Worm (Caenorhabditis elegans) whole organism, young adult: Measurements from ENCODE around the gene T18D3.5.
A peak's percentile ranks its signal among the peaks of the same experiment; 100 is the strongest.

Source experiments
- B0261.1 ChIP-seq: sonication (generic microtip); optimal IDR thresholded peaks from 2 replicates; lab custom pipeline; 2016; ENCODE audit warnings: mild to moderate bottlenecking, missing genetic modification characterization, moderate library complexity, missing compliant biosample characterization
- D2030.7 ChIP-seq: fragments of 200-800 bp; sonication (Bioruptor generic); IDR thresholded peaks from 2 replicates; pipeline ENCODE4 v1.3.6; 2022; ENCODE audit warnings: missing genetic modification reagents, missing genetic modification characterization, missing compliant biosample characterization
- F10E7.11 ChIP-seq: sonication (generic microtip); optimal IDR thresholded peaks from 2 replicates; lab custom pipeline; 2017; ENCODE audit warnings: mild to moderate bottlenecking, missing genetic modification characterization, moderate library complexity, missing compliant biosample characterization
- F23B12.7 ChIP-seq: sonication (generic microtip); optimal IDR thresholded peaks from 2 replicates; lab custom pipeline; 2017; ENCODE audit warnings: missing genetic modification characterization, mild to moderate bottlenecking, missing compliant biosample characterization, antibody characterized with exemption, moderate library complexity; ENCODE audit not compliant: insufficient read depth
- F39B2.1 ChIP-seq: fragments of 200-800 bp; sonication (Bioruptor generic); IDR thresholded peaks from 2 replicates; pipeline ENCODE4 v1.3.6; 2022; ENCODE audit warnings: missing genetic modification reagents, missing genetic modification characterization, missing compliant biosample characterization
- F57C9.4 ChIP-seq: sonication (generic microtip); optimal IDR thresholded peaks from 2 replicates; lab custom pipeline; 2017; ENCODE audit warnings: mild to moderate bottlenecking, missing genetic modification characterization, missing compliant biosample characterization
- Y53F4B.3 ChIP-seq: fragments of 200-800 bp; sonication (Bioruptor generic); IDR thresholded peaks from 2 replicates; pipeline ENCODE4 v1.3.6; 2022; ENCODE audit warnings: missing genetic modification reagents, missing genetic modification characterization, missing compliant biosample characterization
- Y79H2A.3 ChIP-seq: fragments of 200-800 bp; sonication (Bioruptor generic); conservative IDR thresholded peaks from 2 replicates; pipeline ENCODE4 v1.3.6; 2022; ENCODE audit warnings: missing genetic modification reagents, missing genetic modification characterization, missing compliant biosample characterization
- Y95B8A.8 ChIP-seq: fragments of 200-800 bp; sonication (Bioruptor generic); IDR thresholded peaks from 2 replicates; pipeline ENCODE4 v1.3.6; 2022; ENCODE audit warnings: missing genetic modification reagents, missing genetic modification characterization, missing compliant biosample characterization
- ama-1 ChIP-seq, 3 experiments: fragments of 150-350 bp in 1 of 3; sonication (generic microtip) in 2 of 3; optimal IDR thresholded peaks; 2 replicates each; lab custom pipeline; 2014 to 2018; ENCODE audit warnings: missing biosample characterization in 2 of 3, missing genetic modification characterization in 2 of 3, missing genetic modification reagents in 2 of 3
- attf-5 ChIP-seq: fragments of 200-800 bp; sonication (Bioruptor generic); optimal IDR thresholded peaks from 2 replicates; lab custom pipeline; 2018; ENCODE audit warnings: mild to moderate bottlenecking, missing genetic modification characterization, missing compliant biosample characterization
- bed-1 ChIP-seq: fragments of 200-800 bp; sonication (Bioruptor generic); IDR thresholded peaks from 2 replicates; pipeline ENCODE4 v1.3.6; 2022; ENCODE audit warnings: missing genetic modification reagents, missing genetic modification characterization, missing compliant biosample characterization
- ccch-3 ChIP-seq: fragments of 200-800 bp; sonication (Bioruptor generic); optimal IDR thresholded peaks from 2 replicates; lab custom pipeline; 2018; ENCODE audit warnings: mild to moderate bottlenecking, missing genetic modification characterization, missing compliant biosample characterization
- ceh-100 ChIP-seq: fragments of 200-800 bp; sonication (Bioruptor generic); IDR thresholded peaks from 2 replicates; pipeline ENCODE4 v1.3.6; 2022; ENCODE audit warnings: missing genetic modification reagents, missing genetic modification characterization, missing compliant biosample characterization
- ceh-27 ChIP-seq: fragments of 200-800 bp; sonication (Bioruptor generic); optimal IDR thresholded peaks from 2 replicates; lab custom pipeline; 2018; ENCODE audit warnings: mild to moderate bottlenecking, missing genetic modification characterization, moderate library complexity, missing compliant biosample characterization
- ceh-40 ChIP-seq: fragments of 200-800 bp; sonication (Bioruptor generic); IDR thresholded peaks from 2 replicates; pipeline ENCODE4 v1.3.6; 2022; ENCODE audit warnings: missing genetic modification characterization, missing compliant biosample characterization
- ceh-79 ChIP-seq: sonication (generic microtip); optimal IDR thresholded peaks from 2 replicates; lab custom pipeline; 2017; ENCODE audit warnings: mild to moderate bottlenecking, missing genetic modification characterization, missing compliant biosample characterization
- egl-44 ChIP-seq: fragments of 200-800 bp; sonication (Bioruptor generic); IDR thresholded peaks from 2 replicates; pipeline ENCODE4 v1.3.6; 2022; ENCODE audit warnings: missing genetic modification reagents, missing genetic modification characterization, missing compliant biosample characterization
- ekl-4 ChIP-seq: fragments of 200-800 bp; sonication (Bioruptor generic); IDR thresholded peaks from 2 replicates; pipeline ENCODE4 v1.3.6; 2022; ENCODE audit warnings: missing genetic modification reagents, missing genetic modification characterization, missing compliant biosample characterization
- gei-17 ChIP-seq: fragments of 200-800 bp; sonication (Bioruptor generic); optimal IDR thresholded peaks from 2 replicates; lab custom pipeline; 2018; ENCODE audit warnings: mild to moderate bottlenecking, missing genetic modification characterization, missing compliant biosample characterization
- lag-1 ChIP-seq: fragments of 200-800 bp; sonication (Bioruptor generic); IDR thresholded peaks from 2 replicates; pipeline ENCODE4 v1.3.6; 2022; ENCODE audit warnings: missing genetic modification reagents, missing genetic modification characterization, missing compliant biosample characterization
- madf-8 ChIP-seq: fragments of 200-800 bp; sonication (Bioruptor generic); conservative IDR thresholded peaks from 2 replicates; pipeline ENCODE4 v1.3.6; 2022; ENCODE audit warnings: missing genetic modification reagents, missing genetic modification characterization, missing compliant biosample characterization
- mcd-1 ChIP-seq: fragments of 200-800 bp; sonication (Bioruptor generic); IDR thresholded peaks from 2 replicates; pipeline ENCODE4 v1.3.6; 2022; ENCODE audit warnings: missing genetic modification reagents, missing genetic modification characterization, missing compliant biosample characterization
- mes-4 ChIP-seq: sonication (generic microtip); optimal IDR thresholded peaks from 2 replicates; lab custom pipeline; 2016; ENCODE audit warnings: missing genotype, missing genetic modification characterization, missing compliant biosample characterization
- mxl-1 ChIP-seq: sonication (generic microtip); optimal IDR thresholded peaks from 2 replicates; lab custom pipeline; 2016; ENCODE audit warnings: missing genetic modification characterization, missing compliant biosample characterization
- nfya-1 ChIP-seq: sonication (generic microtip); optimal IDR thresholded peaks from 2 replicates; lab custom pipeline; 2017; ENCODE audit warnings: antibody characterized with exemption, missing compliant biosample characterization, missing genetic modification characterization, borderline replicate concordance; ENCODE audit not compliant: insufficient read depth
- nfya-2 ChIP-seq: fragments of 200-800 bp; sonication (Bioruptor generic); IDR thresholded peaks from 2 replicates; pipeline ENCODE4 v1.3.6; 2022; ENCODE audit warnings: missing genetic modification reagents, missing genetic modification characterization, missing compliant biosample characterization
- nhr-179 ChIP-seq: sonication (generic microtip); optimal IDR thresholded peaks from 2 replicates; lab custom pipeline; 2016; ENCODE audit warnings: mild to moderate bottlenecking, missing genetic modification characterization, missing compliant biosample characterization
- nhr-27 ChIP-seq: fragments of 200-800 bp; sonication (Bioruptor generic); optimal IDR thresholded peaks from 2 replicates; lab custom pipeline; 2018; ENCODE audit warnings: mild to moderate bottlenecking, missing genetic modification characterization, moderate library complexity, missing compliant biosample characterization
- pbrm-1 ChIP-seq: fragments of 200-800 bp; sonication (Bioruptor generic); IDR thresholded peaks from 2 replicates; pipeline ENCODE4 v1.3.6; 2022; ENCODE audit warnings: missing genetic modification reagents, missing genetic modification characterization, missing compliant biosample characterization
- pha-4 ChIP-seq: fragments of 150-350 bp; sonication (generic microtip); optimal IDR thresholded peaks from 2 replicates; lab custom pipeline; 2014; ENCODE audit warnings: missing biosample characterization, missing genetic modification reagents, missing genetic modification characterization
- rec-8 ChIP-seq, 2 experiments: sonication (generic microtip); optimal IDR thresholded peaks; 2 replicates each; lab custom pipeline; 2016; ENCODE audit warnings: mild to moderate bottlenecking in 2 of 2, missing genetic modification characterization in 2 of 2, missing genetic modification reagents in 2 of 2, missing genotype in 2 of 2, missing biosample characterization in 1 of 2, missing compliant biosample characterization in 1 of 2, moderate library complexity in 1 of 2
- sptf-2 ChIP-seq: fragments of 200-800 bp; sonication (Bioruptor generic); optimal IDR thresholded peaks from 2 replicates; lab custom pipeline; 2018; ENCODE audit warnings: mild to moderate bottlenecking, missing genetic modification characterization, missing compliant biosample characterization
- tbp1 ChIP-seq: fragments of 200-800 bp; sonication (Bioruptor generic); optimal IDR thresholded peaks from 2 replicates; lab custom pipeline; 2018; ENCODE audit warnings: mild to moderate bottlenecking, missing genetic modification characterization, missing compliant biosample characterization
- zfh-2 ChIP-seq: fragments of 200-800 bp; sonication (Bioruptor generic); conservative IDR thresholded peaks from 2 replicates; pipeline ENCODE4 v1.3.6; 2022; ENCODE audit warnings: missing genetic modification reagents, missing genetic modification characterization, missing compliant biosample characterization
- ztf-28 ChIP-seq: fragments of 200-800 bp; sonication (Bioruptor generic); IDR thresholded peaks from 2 replicates; pipeline ENCODE4 v1.3.6; 2022; ENCODE audit warnings: missing genetic modification reagents, missing genetic modification characterization, missing compliant biosample characterization
- ztf-6 ChIP-seq: fragments of 200-800 bp; sonication (Bioruptor generic); IDR thresholded peaks from 2 replicates; pipeline ENCODE4 v1.3.6; 2022; ENCODE audit warnings: missing genetic modification reagents, missing genetic modification characterization, missing compliant biosample characterization

Gene T18D3.5

DNA sequence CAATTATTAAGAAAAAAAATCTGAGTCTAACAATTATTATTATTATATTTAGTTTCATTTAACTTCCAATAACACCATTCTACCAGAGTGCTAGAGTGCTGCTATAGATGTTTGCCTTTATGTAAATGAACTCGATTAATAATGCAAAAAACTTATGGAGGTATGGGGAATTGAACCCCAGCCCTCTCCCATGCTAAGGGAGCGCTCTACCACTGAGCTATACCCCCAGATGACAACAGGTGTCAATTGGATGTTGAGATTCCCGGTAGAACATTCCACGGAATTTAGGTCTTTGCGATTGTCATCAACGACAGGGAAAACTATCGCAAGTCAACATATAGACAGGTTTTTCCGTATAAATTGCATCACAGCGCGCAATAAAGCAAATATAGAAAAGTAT is 5.6 kb upstream of the T18D3.5 start (continued):
- TF ChIP-seq ceh-40 (GFP tag; lab: Robert Waterston, UW) = 0 out of 2 replicates have a peak, but pooled peaks have one; percentile 65
- peak; percentile 75; the same call in 1 of the 2 replicates for TF ChIP-seq ekl-4 (GFP tag; lab: Robert Waterston, UW)
- TF ChIP-seq ztf-28 (GFP tag; lab: Robert Waterston, UW) = peak; percentile 53; the same call in 1 of the 2 replicates
- peak; percentile 59 for TF ChIP-seq sptf-2 (GFP tag; lab: Kevin White, UChicago)
- no peak for TF ChIP-seq ztf-6 (GFP tag; lab: Robert Waterston, UW)
- TF ChIP-seq nfya-1 (tag; lab: Kevin White, UChicago) = no peak
- peak; percentile 92 for TF ChIP-seq B0261.1 (tag; lab: Kevin White, UChicago)
- peak; percentile 70 for TF ChIP-seq ceh-27
- peak; percentile 50 for TF ChIP-seq nhr-179
- no peak for TF ChIP-seq Y95B8A.8 (GFP tag; lab: Robert Waterston, UW)
- 0 out of 2 replicates have a peak, but pooled peaks have one; percentile 37 for TF ChIP-seq Y79H2A.3 (GFP tag; lab: Robert Waterston, UW)
- no peak for TF ChIP-seq zfh-2 (GFP tag; lab: Robert Waterston, UW)
- TF ChIP-seq nfya-2 (GFP tag; lab: Robert Waterston, UW) = no peak
- peak; percentile 38 for TF ChIP-seq gei-17 (GFP tag; lab: Kevin White, UChicago)
- peak; percentile 61 for TF ChIP-seq attf-5
- peak; percentile 94 for TF ChIP-seq tbp1 (GFP tag; lab: Kevin White, UChicago)
- TF ChIP-seq egl-44 = peak; percentile 97
- peak; percentile 60 for TF ChIP-seq mxl-1 (tag; lab: Kevin White, UChicago)
- TF ChIP-seq F10E7.11 = no peak
- TF ChIP-seq pha-4 (tag; lab: Kevin White, UChicago) = no peak

DNA sequence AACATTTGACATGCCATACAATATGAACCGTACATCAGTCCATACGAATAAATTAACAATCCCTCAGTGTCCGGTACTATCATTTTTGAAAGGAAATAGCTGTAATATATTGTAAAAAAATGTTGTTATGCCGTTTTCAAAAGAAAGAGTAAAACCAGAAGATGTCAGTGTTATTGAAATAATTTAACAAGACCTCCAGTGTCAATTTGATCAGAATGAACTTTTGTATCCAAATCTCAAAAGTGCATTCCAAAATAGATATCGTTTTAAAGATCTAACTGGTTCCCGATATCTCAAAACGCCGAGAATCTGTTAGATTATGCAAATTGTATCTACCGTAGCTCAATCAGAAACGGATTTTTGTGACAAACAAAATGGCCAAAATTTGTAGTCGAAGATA is 2.0 kb upstream of the T18D3.5 start, which contains the start of gene odr-7:
Gene odr-7, minus strand, starts transcription at position 101 of the 400 bp plus-strand sequence.
- TF ChIP-seq nhr-27 (tag; lab: Kevin White, UChicago) (no peak), ceh-79 (tag; lab: Kevin White, UChicago) (no peak), mes-4 (no peak), ceh-100 (no peak), F57C9.4 (tag; lab: Kevin White, UChicago) (no peak), mcd-1 (GFP tag; lab: Robert Waterston, UW) (no peak), lag-1 (no peak), F39B2.1 (GFP tag; lab: Robert Waterston, UW) (no peak), bed-1 (GFP tag; lab: Robert Waterston, UW) (no peak), ccch-3 (GFP tag; lab: Kevin White, UChicago) (no peak), ama-1 (optimal IDR thresholded peaks at IDR 0.05; lab: Kevin White, UChicago) (no peak), ama-1 (GFP tag; optimal IDR thresholded peaks at IDR 0.05; lab: Kevin White, UChicago) (no peak), F23B12.7 (no peak), rec-8 (tag; optimal IDR thresholded peaks at IDR 0.05; lab: Kevin White, UChicago) (no peak), Y53F4B.3 (GFP tag; lab: Robert Waterston, UW) (no peak), ceh-40 (GFP tag; lab: Robert Waterston, UW) (no peak), D2030.7 (GFP tag; lab: Robert Waterston, UW) (no peak), pbrm-1 (GFP tag; lab: Robert Waterston, UW) (no peak), madf-8 (GFP tag; lab: Robert Waterston, UW) (no peak)
